Fruit fly (Drosophila melanogaster) whole organism, wandering third instar larva: ENCODE data around the gene Bmcp.

ENCODE experiments used
- Abd-B ChIP-seq: fragments of >200 bp; optimal IDR thresholded peaks from 2 replicates; lab custom pipeline; 2017; ENCODE audit warnings: missing biosample characterization, missing genetic modification characterization
- CrebA ChIP-seq: fragments of 200-800 bp; sonication (Bioruptor generic); optimal IDR thresholded peaks from 2 replicates; lab custom pipeline; 2016; ENCODE audit warnings: missing biosample characterization, mild to moderate bottlenecking, missing genetic modification characterization, borderline replicate concordance
- Dfd ChIP-seq: fragments of >200 bp; optimal IDR thresholded peaks from 2 replicates; lab custom pipeline; 2017; ENCODE audit warnings: missing biosample characterization, missing genetic modification characterization
- GATAd ChIP-seq: sonication (Bioruptor generic); optimal IDR thresholded peaks from 2 replicates; lab custom pipeline; 2016; ENCODE audit warnings: missing biosample characterization, missing genetic modification characterization
- Hnf4 ChIP-seq: fragments of 200-800 bp; sonication (Bioruptor generic); optimal IDR thresholded peaks from 2 replicates; lab custom pipeline; 2016; ENCODE audit warnings: missing biosample characterization, mild to moderate bottlenecking, missing genetic modification characterization
- Jra ChIP-seq: sonication (Bioruptor generic); optimal IDR thresholded peaks from 2 replicates; lab custom pipeline; 2016; ENCODE audit warnings: missing biosample characterization, missing genetic modification characterization
- Mio ChIP-seq: sonication (Bioruptor generic); optimal IDR thresholded peaks from 2 replicates; lab custom pipeline; 2016; ENCODE audit warnings: missing biosample characterization, missing genetic modification characterization
- Myc ChIP-seq: fragments of >200 bp; optimal IDR thresholded peaks from 2 replicates; lab custom pipeline; 2017
- OdsH ChIP-seq: fragments of 200-800 bp; sonication (Bioruptor generic); optimal IDR thresholded peaks from 2 replicates; lab custom pipeline; 2016; ENCODE audit warnings: missing biosample characterization, mild to moderate bottlenecking, missing genetic modification characterization
- br ChIP-seq: fragments of 200-800 bp; sonication (Bioruptor generic); optimal IDR thresholded peaks from 2 replicates; lab custom pipeline; 2016; ENCODE audit warnings: missing biosample characterization, missing genetic modification characterization
- fru ChIP-seq: fragments of 200-800 bp; sonication (Bioruptor generic); optimal IDR thresholded peaks from 3 replicates; lab custom pipeline; 2016; ENCODE audit warnings: missing biosample characterization, mild to moderate bottlenecking, missing genetic modification characterization
- lola ChIP-seq: fragments of >200 bp; optimal IDR thresholded peaks from 2 replicates; lab custom pipeline; 2017; ENCODE audit warnings: missing biosample characterization, missing genetic modification characterization
- pan ChIP-seq: fragments of >200 bp; optimal IDR thresholded peaks from 2 replicates; lab custom pipeline; 2017
- psq ChIP-seq: fragments of 200-800 bp; sonication (Bioruptor generic); optimal IDR thresholded peaks from 3 replicates; lab custom pipeline; 2017; ENCODE audit warnings: missing biosample characterization, mild to moderate bottlenecking, missing genetic modification characterization, moderate library complexity

- no peak for TF ChIP-seq Abd-B (GFP tag; lab: Kevin White, UChicago)
- TF ChIP-seq Dfd (GFP tag; lab: Kevin White, UChicago), result no peak
- TF ChIP-seq fru (GFP tag; lab: Kevin White, UChicago), result no peak
- TF ChIP-seq psq (GFP tag; lab: Kevin White, UChicago), result no peak
- TF ChIP-seq lola (GFP tag; lab: Kevin White, UChicago), result no peak
- TF ChIP-seq pan (lab: Kevin White, UChicago), result no peak
- no peak for TF ChIP-seq OdsH (GFP tag; lab: Kevin White, UChicago)
- TF ChIP-seq Myc (lab: Kevin White, UChicago), result no peak
- TF ChIP-seq Hnf4 (GFP tag; lab: Kevin White, UChicago), result no peak
- TF ChIP-seq br (GFP tag; lab: Kevin White, UChicago), result no peak
- TF ChIP-seq CrebA, result no peak
- TF ChIP-seq Mio (GFP tag; lab: Kevin White, UChicago), result no peak
- no peak for TF ChIP-seq GATAd (GFP tag; lab: Kevin White, UChicago)
- no peak for TF ChIP-seq Jra
Measured at dm6 chr3L:11772057-11772456, 51.3 kb downstream of the Bmcp start, which contains the start of gene Muc68D.
